Worm (Caenorhabditis elegans): ENCODE data around the gene larp-1.

DNA sequence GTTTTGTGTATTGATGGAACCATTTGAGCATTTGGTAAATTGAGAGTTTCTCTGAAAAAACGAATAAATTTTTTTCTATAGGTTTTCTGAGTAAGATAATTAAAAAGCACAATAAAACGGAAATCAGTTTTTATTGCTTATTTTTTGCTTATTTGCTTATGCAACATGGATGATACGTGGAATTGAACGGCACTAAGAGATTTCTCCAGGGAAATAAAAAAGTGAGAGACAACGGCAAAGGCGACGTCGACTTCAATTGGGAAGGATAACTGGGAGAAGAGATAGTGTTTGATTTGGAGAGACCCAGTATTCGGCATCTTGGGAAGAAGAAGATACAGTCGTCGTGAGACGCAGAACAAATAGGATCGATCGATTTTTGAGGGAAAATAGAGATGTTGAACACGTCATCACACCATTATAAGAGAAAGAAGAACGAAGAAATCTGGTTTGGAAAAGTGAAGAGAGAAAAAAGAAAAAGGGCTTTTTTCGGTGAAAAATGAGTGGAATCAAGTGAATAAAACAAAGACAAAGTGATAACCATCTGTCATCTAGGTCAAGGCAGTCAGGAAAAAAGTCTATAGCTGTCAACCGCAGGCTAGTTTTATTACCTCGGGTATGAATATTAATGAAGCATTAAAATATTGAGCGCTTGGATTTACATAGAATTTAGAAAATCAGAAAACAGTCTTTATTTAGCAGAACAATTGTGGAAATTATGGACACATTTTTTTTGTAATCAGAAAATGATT, 19.2 kb downstream of the larp-1 start, which contains the start of gene tmem-131:
- no peak for TF ChIP-seq aly-2 (tag; optimal IDR thresholded peaks at IDR 0.05)
- no peak for TF ChIP-seq lin-13 (GFP tag; optimal IDR thresholded peaks at IDR 0.05)
- TF ChIP-seq dsc-1 (tag; optimal IDR thresholded peaks at IDR 0.05) = no peak
- TF ChIP-seq lin-35 (GFP tag; optimal IDR thresholded peaks at IDR 0.05) = peak; percentile 8 to 46
- TF ChIP-seq fos-1 (tag; optimal IDR thresholded peaks at IDR 0.05) = no peak
- no peak for TF ChIP-seq snpc-4 (tag; optimal IDR thresholded peaks at IDR 0.05)
- no peak for TF ChIP-seq elt-2 (tag; optimal IDR thresholded peaks at IDR 0.05)
- peak; percentile 59 for TF ChIP-seq mep-1 (tag; optimal IDR thresholded peaks at IDR 0.05)
- no peak for TF ChIP-seq swsn-7 (tag; optimal IDR thresholded peaks at IDR 0.05)
- TF ChIP-seq nhr-19 (GFP tag; conservative IDR thresholded peaks at IDR 0.05) = 0 out of 2 replicates have a peak, but pooled peaks have one; percentile 5
- TF ChIP-seq C16A3.4 (tag; optimal IDR thresholded peaks at IDR 0.05) = peak; percentile 35
- no peak for TF ChIP-seq ama-1 (optimal IDR thresholded peaks at IDR 0.05)
- no peak for TF ChIP-seq nhr-76 (tag; optimal IDR thresholded peaks at IDR 0.05)

Data from whole organism, L1 larva.